1 fruit fly cellular context compared by ENCODE assay signal in the genomic region with DNA sequence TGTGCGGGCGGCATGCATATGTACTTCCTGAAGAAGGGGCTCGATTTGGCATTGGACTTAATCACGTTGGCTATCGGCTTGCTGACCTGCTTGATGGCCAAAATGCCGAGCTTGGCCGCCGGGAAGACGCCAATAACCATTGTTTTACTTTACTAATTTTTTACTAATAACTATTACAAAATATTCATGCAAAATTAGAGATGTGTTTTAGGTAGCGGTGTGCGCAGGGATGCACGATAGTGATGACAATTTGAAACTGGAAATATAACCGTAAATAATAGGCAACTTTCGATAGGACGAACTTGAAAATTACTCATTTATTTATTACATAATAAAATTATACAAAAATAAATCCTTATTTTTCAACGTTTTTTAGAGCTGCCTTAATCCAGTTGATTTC.
TF ChIP-seq lines count a peak whose summit lies in the region.

TSS of gene CG13601 (minus strand) at position 206 of the 400 bp plus-strand sequence.

TF ChIP-seq in whole organism, embryonic, 481 proteins besides CTCF, POLR2A, EP300 and RAD21 (continued from another document and continues in another):
- TF ChIP-seq Hsf (GFP tag; optimal IDR thresholded peaks at IDR 0.05; lab: Kevin White, UChicago) = no peak
- TF ChIP-seq CG13894 (tag; optimal IDR thresholded peaks at IDR 0.05; lab: Kevin White, UChicago) = peak; percentile 45
- no peak for TF ChIP-seq Trl (optimal IDR thresholded peaks at IDR 0.05; lab: Kevin White, UChicago)
- no peak for TF ChIP-seq Trl (GFP tag; optimal IDR thresholded peaks at IDR 0.05; lab: Kevin White, UChicago)
- TF ChIP-seq dmrt99B (tag; optimal IDR thresholded peaks at IDR 0.05; lab: Kevin White, UChicago) = no peak
- TF ChIP-seq CG7928 (GFP tag; optimal IDR thresholded peaks at IDR 0.05; lab: Kevin White, UChicago) = peak; percentile 54
- no peak for TF ChIP-seq tin (GFP tag; optimal IDR thresholded peaks at IDR 0.05; lab: Kevin White, UChicago)
- TF ChIP-seq CG18764 (GFP tag; optimal IDR thresholded peaks at IDR 0.05; lab: Kevin White, UChicago) = no peak
- TF ChIP-seq CG9797 (GFP tag; optimal IDR thresholded peaks at IDR 0.05; lab: Kevin White, UChicago) = no peak
- no peak for TF ChIP-seq CG43689 (GFP tag; IDR thresholded peaks at IDR 0.05; lab: Robert Waterston, UW)
- TF ChIP-seq CG10462 (GFP tag; optimal IDR thresholded peaks at IDR 0.05; lab: Kevin White, UChicago) = no peak
- TF ChIP-seq CG4360 (GFP tag; IDR thresholded peaks at IDR 0.05; lab: Robert Waterston, UW) = no peak
- 0 out of 3 replicates have a peak, but pooled peaks have one; percentile 22 for TF ChIP-seq Dbx (GFP tag; IDR thresholded peaks at IDR 0.05; lab: Robert Waterston, UW)
- peak; percentile 13 for TF ChIP-seq CG4820 (GFP tag; optimal IDR thresholded peaks at IDR 0.05; lab: Kevin White, UChicago)
- TF ChIP-seq slp2 (GFP tag; optimal IDR thresholded peaks at IDR 0.05; lab: Kevin White, UChicago) = no peak
- no peak for TF ChIP-seq twi (tag; optimal IDR thresholded peaks at IDR 0.05; lab: Kevin White, UChicago)
- no peak for TF ChIP-seq kah (GFP tag; optimal IDR thresholded peaks at IDR 0.05; lab: Kevin White, UChicago)
- no peak for TF ChIP-seq crol (GFP tag; IDR thresholded peaks at IDR 0.05; lab: Robert Waterston, UW)
- no peak for TF ChIP-seq slou (GFP tag; optimal IDR thresholded peaks at IDR 0.05; lab: Kevin White, UChicago)
- no peak for TF ChIP-seq Poxn (GFP tag; IDR thresholded peaks at IDR 0.05; lab: Robert Waterston, UW)
- no peak for TF ChIP-seq Atf3 (GFP tag; optimal IDR thresholded peaks at IDR 0.05; lab: Kevin White, UChicago)
- peak; percentile 83 for TF ChIP-seq bbx (GFP tag; IDR thresholded peaks at IDR 0.05; lab: Robert Waterston, UW; ENCODE audit: partially characterized antibody)
- peak; percentile 49; the same call in 1 of the 3 replicates for TF ChIP-seq CG34422 (GFP tag; IDR thresholded peaks at IDR 0.05; lab: Robert Waterston, UW)
- no peak for TF ChIP-seq CG6254 (GFP tag; optimal IDR thresholded peaks at IDR 0.05; lab: Kevin White, UChicago)
- TF ChIP-seq sqz (GFP tag; optimal IDR thresholded peaks at IDR 0.05; lab: Kevin White, UChicago) = peak; percentile 43
- no peak for TF ChIP-seq CG10321 (GFP tag; IDR thresholded peaks at IDR 0.05; lab: Robert Waterston, UW)
- TF ChIP-seq pfk (GFP tag; optimal IDR thresholded peaks at IDR 0.05; lab: Kevin White, UChicago) = no peak
- peak; percentile 22 for TF ChIP-seq bigmax (GFP tag; optimal IDR thresholded peaks at IDR 0.05; lab: Kevin White, UChicago)
- TF ChIP-seq CG15011 (GFP tag; optimal IDR thresholded peaks at IDR 0.05; lab: Kevin White, UChicago) = no peak
- no peak for TF ChIP-seq tna (GFP tag; IDR thresholded peaks at IDR 0.05; lab: Robert Waterston, UW; ENCODE audit: partially characterized antibody)
- TF ChIP-seq CG2129 (GFP tag; IDR thresholded peaks at IDR 0.05; lab: Robert Waterston, UW; ENCODE audit: partially characterized antibody) = peak; percentile 32; the same call in 1 of the 2 replicates
- peak; percentile 9 for TF ChIP-seq ind (GFP tag; optimal IDR thresholded peaks at IDR 0.05; lab: Kevin White, UChicago)
- no peak for TF ChIP-seq CG10654 (GFP tag; optimal IDR thresholded peaks at IDR 0.05; lab: Kevin White, UChicago)
- TF ChIP-seq Meics (GFP tag; optimal IDR thresholded peaks at IDR 0.05; lab: Kevin White, UChicago) = peak; percentile 11
- TF ChIP-seq CG17612 (GFP tag; IDR thresholded peaks at IDR 0.05; lab: Robert Waterston, UW) = no peak
- no peak for TF ChIP-seq kay (GFP tag; optimal IDR thresholded peaks at IDR 0.05; lab: Kevin White, UChicago)
- TF ChIP-seq Lhr (GFP tag; optimal IDR thresholded peaks at IDR 0.05; lab: Kevin White, UChicago) = no peak
- TF ChIP-seq CG15479 (GFP tag; optimal IDR thresholded peaks at IDR 0.05; lab: Kevin White, UChicago) = no peak
- TF ChIP-seq CG31388 (GFP tag; optimal IDR thresholded peaks at IDR 0.05; lab: Kevin White, UChicago) = no peak
- TF ChIP-seq Chrac-16 (GFP tag; optimal IDR thresholded peaks at IDR 0.05; lab: Kevin White, UChicago) = peak; percentile 39
- TF ChIP-seq nau (GFP tag; optimal IDR thresholded peaks at IDR 0.05; lab: Kevin White, UChicago) = no peak
- TF ChIP-seq CG9609 (GFP tag; optimal IDR thresholded peaks at IDR 0.05; lab: Kevin White, UChicago) = no peak
- no peak for TF ChIP-seq eve (GFP tag; optimal IDR thresholded peaks at IDR 0.05; lab: Kevin White, UChicago)
- no peak for TF ChIP-seq crc (GFP tag; optimal IDR thresholded peaks at IDR 0.05; lab: Kevin White, UChicago)
- TF ChIP-seq z (GFP tag; IDR thresholded peaks at IDR 0.05; lab: Robert Waterston, UW) = no peak
- TF ChIP-seq MBD-R2 (GFP tag; IDR thresholded peaks at IDR 0.05; lab: Robert Waterston, UW) = peak; percentile 80
- no peak for TF ChIP-seq D19B (GFP tag; optimal IDR thresholded peaks at IDR 0.05; lab: Kevin White, UChicago)
- no peak for TF ChIP-seq org-1 (GFP tag; optimal IDR thresholded peaks at IDR 0.05; lab: Kevin White, UChicago)
- TF ChIP-seq psq (GFP tag; optimal IDR thresholded peaks at IDR 0.05; lab: Kevin White, UChicago) = no peak
- 0 out of 2 replicates have a peak, but pooled peaks have one; percentile 11 for TF ChIP-seq CG31441 (GFP tag; IDR thresholded peaks at IDR 0.05; lab: Robert Waterston, UW)
- TF ChIP-seq pros (GFP tag; optimal IDR thresholded peaks at IDR 0.05; lab: Kevin White, UChicago) = no peak
- no peak for TF ChIP-seq wdn (GFP tag; IDR thresholded peaks at IDR 0.05; lab: Robert Waterston, UW)
- TF ChIP-seq sc (optimal IDR thresholded peaks at IDR 0.05; lab: Kevin White, UChicago) = no peak
- no peak for TF ChIP-seq sc (GFP tag; optimal IDR thresholded peaks at IDR 0.05; lab: Kevin White, UChicago)
- no peak for TF ChIP-seq CG5180 (GFP tag; optimal IDR thresholded peaks at IDR 0.05; lab: Kevin White, UChicago)
- no peak for TF ChIP-seq CG8089 (GFP tag; optimal IDR thresholded peaks at IDR 0.05; lab: Kevin White, UChicago)
- no peak for TF ChIP-seq Neu2 (GFP tag; optimal IDR thresholded peaks at IDR 0.05; lab: Kevin White, UChicago; ENCODE audit: borderline replicate concordance)
- TF ChIP-seq grn (GFP tag; optimal IDR thresholded peaks at IDR 0.05; lab: Kevin White, UChicago) = no peak
- TF ChIP-seq CG42726 (GFP tag; IDR thresholded peaks at IDR 0.05; lab: Robert Waterston, UW; ENCODE audit: partially characterized antibody) = peak; percentile 46; the same call in 1 of the 2 replicates
- no peak for TF ChIP-seq gt (GFP tag; IDR thresholded peaks at IDR 0.05; lab: Robert Waterston, UW)
- TF ChIP-seq CG9437 (GFP tag; optimal IDR thresholded peaks at IDR 0.05; lab: Kevin White, UChicago) = no peak
- no peak for TF ChIP-seq Optix (GFP tag; IDR thresholded peaks at IDR 0.05; lab: Robert Waterston, UW)
- TF ChIP-seq CG10147 (GFP tag; optimal IDR thresholded peaks at IDR 0.05; lab: Kevin White, UChicago) = no peak
- no peak for TF ChIP-seq CG32767 (GFP tag; IDR thresholded peaks at IDR 0.05; lab: Robert Waterston, UW)
- TF ChIP-seq ftz-f1 (GFP tag; optimal IDR thresholded peaks at IDR 0.05; lab: Kevin White, UChicago) = no peak
- TF ChIP-seq NFAT (GFP tag; IDR thresholded peaks at IDR 0.05; lab: Robert Waterston, UW) = peak; percentile 56; the same call in 1 of the 2 replicates
- no peak for TF ChIP-seq E2f1 (GFP tag; IDR thresholded peaks at IDR 0.05; lab: Robert Waterston, UW)
- no peak for TF ChIP-seq corto (GFP tag; optimal IDR thresholded peaks at IDR 0.05; lab: Kevin White, UChicago)
- TF ChIP-seq nmo (GFP tag; optimal IDR thresholded peaks at IDR 0.05; lab: Kevin White, UChicago) = peak; percentile 33
- TF ChIP-seq CG11560 (tag; IDR thresholded peaks at IDR 0.05; lab: Robert Waterston, UW) = no peak
- TF ChIP-seq CG10565 (GFP tag; optimal IDR thresholded peaks at IDR 0.05; lab: Kevin White, UChicago) = no peak
- no peak for TF ChIP-seq CG12744 (GFP tag; optimal IDR thresholded peaks at IDR 0.05; lab: Kevin White, UChicago)
- no peak for TF ChIP-seq eyg (GFP tag; optimal IDR thresholded peaks at IDR 0.05; lab: Kevin White, UChicago)
- TF ChIP-seq Max (GFP tag; optimal IDR thresholded peaks at IDR 0.05; lab: Kevin White, UChicago) = peak; percentile 31
- TF ChIP-seq CG12236 (GFP tag; optimal IDR thresholded peaks at IDR 0.05; lab: Kevin White, UChicago) = no peak
- peak in 1 of 2 experiments; percentile 82 for TF ChIP-seq Pdp1 (GFP tag; optimal IDR thresholded peaks at IDR 0.05; lab: Kevin White, UChicago)
- no peak for TF ChIP-seq Bdp1 (GFP tag; optimal IDR thresholded peaks at IDR 0.05; lab: Kevin White, UChicago)
- peak; percentile 67; the same call in 2 of the 3 replicates for TF ChIP-seq CG6791 (GFP tag; IDR thresholded peaks at IDR 0.05; lab: Robert Waterston, UW; ENCODE audit: partially characterized antibody)
- no peak for TF ChIP-seq CG2199 (GFP tag; IDR thresholded peaks at IDR 0.05; lab: Robert Waterston, UW)
- TF ChIP-seq Elba2 (GFP tag; optimal IDR thresholded peaks at IDR 0.05; lab: Kevin White, UChicago) = no peak
- TF ChIP-seq CG4424 (GFP tag; optimal IDR thresholded peaks at IDR 0.05; lab: Kevin White, UChicago) = no peak
- TF ChIP-seq Tbp (GFP tag; optimal IDR thresholded peaks at IDR 0.05; lab: Kevin White, UChicago) = no peak
- TF ChIP-seq CG3847 (GFP tag; IDR thresholded peaks at IDR 0.05; lab: Robert Waterston, UW) = peak; percentile 23; the same call in 1 of the 2 replicates
- no peak for TF ChIP-seq Dfd (GFP tag; optimal IDR thresholded peaks at IDR 0.05; lab: Kevin White, UChicago)
- peak; percentile 52 for TF ChIP-seq CG4617 (GFP tag; optimal IDR thresholded peaks at IDR 0.05; lab: Kevin White, UChicago; ENCODE audit: borderline replicate concordance)
- 0 out of 2 replicates have a peak, but pooled peaks have one; percentile 37 for TF ChIP-seq al (GFP tag; IDR thresholded peaks at IDR 0.05; lab: Robert Waterston, UW)
- TF ChIP-seq CG1233 (GFP tag; optimal IDR thresholded peaks at IDR 0.05; lab: Kevin White, UChicago) = no peak
- TF ChIP-seq fd102C (GFP tag; optimal IDR thresholded peaks at IDR 0.05; lab: Kevin White, UChicago) = no peak
- peak; percentile 35; the same call in 2 of the 3 replicates for TF ChIP-seq dysf (GFP tag; IDR thresholded peaks at IDR 0.05; lab: Robert Waterston, UW)
- TF ChIP-seq CG1603 (tag; optimal IDR thresholded peaks at IDR 0.05; lab: Kevin White, UChicago) = peak; percentile 59
- TF ChIP-seq Hr39 (optimal IDR thresholded peaks at IDR 0.05; lab: Kevin White, UChicago) = no peak
- TF ChIP-seq en (GFP tag; optimal IDR thresholded peaks at IDR 0.05; lab: Kevin White, UChicago) = no peak
- TF ChIP-seq disco-r (GFP tag; optimal IDR thresholded peaks at IDR 0.05; lab: Kevin White, UChicago) = no peak
- no peak for TF ChIP-seq gro (GFP tag; optimal IDR thresholded peaks at IDR 0.05; lab: Kevin White, UChicago)
- no peak for TF ChIP-seq toy (GFP tag; IDR thresholded peaks at IDR 0.05; lab: Robert Waterston, UW)
- 0 out of 3 replicates have a peak, but pooled peaks have one; percentile 53 for TF ChIP-seq CG7963 (GFP tag; IDR thresholded peaks at IDR 0.05; lab: Robert Waterston, UW; ENCODE audit: partially characterized antibody)
- TF ChIP-seq row (GFP tag; IDR thresholded peaks at IDR 0.05; lab: Robert Waterston, UW) = peak; percentile 84
- TF ChIP-seq croc (GFP tag; conservative IDR thresholded peaks at IDR 0.05; lab: Robert Waterston, UW) = no peak
- TF ChIP-seq Hey (tag; optimal IDR thresholded peaks at IDR 0.05; lab: Kevin White, UChicago) = peak; percentile 24
- peak; percentile 53 for TF ChIP-seq Xbp1 (GFP tag; optimal IDR thresholded peaks at IDR 0.05; lab: Kevin White, UChicago)
- TF ChIP-seq CG8924 (tag; optimal IDR thresholded peaks at IDR 0.05; lab: Kevin White, UChicago) = peak; percentile 53
- TF ChIP-seq Hr51 (GFP tag; optimal IDR thresholded peaks at IDR 0.05; lab: Kevin White, UChicago) = no peak
- TF ChIP-seq lola (GFP tag; optimal IDR thresholded peaks at IDR 0.05; lab: Kevin White, UChicago) = peak in 1 of 3 experiments; percentile 6
- TF ChIP-seq Nf-YB (GFP tag; optimal IDR thresholded peaks at IDR 0.05; lab: Kevin White, UChicago) = no peak
- no peak for TF ChIP-seq ac (GFP tag; optimal IDR thresholded peaks at IDR 0.05; lab: Kevin White, UChicago)
- TF ChIP-seq gcm2 (GFP tag; optimal IDR thresholded peaks at IDR 0.05; lab: Kevin White, UChicago) = no peak
- TF ChIP-seq CG11085 (GFP tag; IDR thresholded peaks at IDR 0.05; lab: Robert Waterston, UW) = no peak
- peak in 1 of 2 experiments; percentile 35 for TF ChIP-seq dpn (GFP tag; optimal IDR thresholded peaks at IDR 0.05; lab: Kevin White, UChicago)
- peak; percentile 64; the same call in 2 of the 3 replicates for TF ChIP-seq CG11456 (GFP tag; IDR thresholded peaks at IDR 0.05; lab: Robert Waterston, UW)
- TF ChIP-seq CG18262 (tag; optimal IDR thresholded peaks at IDR 0.05; lab: Kevin White, UChicago) = peak; percentile 26
- peak; percentile 25 for TF ChIP-seq CG12155 (GFP tag; optimal IDR thresholded peaks at IDR 0.05; lab: Kevin White, UChicago)
- no peak for TF ChIP-seq Fer3 (tag; optimal IDR thresholded peaks at IDR 0.05; lab: Kevin White, UChicago)
- no peak for TF ChIP-seq HLH54F (GFP tag; optimal IDR thresholded peaks at IDR 0.05; lab: Kevin White, UChicago)
- TF ChIP-seq zfh1 (GFP tag; IDR thresholded peaks at IDR 0.05; lab: Robert Waterston, UW) = no peak
- peak; percentile 21 for TF ChIP-seq CG1647 (GFP tag; optimal IDR thresholded peaks at IDR 0.05; lab: Kevin White, UChicago)
- TF ChIP-seq CG14050 (GFP tag; IDR thresholded peaks at IDR 0.05; lab: Robert Waterston, UW) = no peak
- no peak for TF ChIP-seq p53 (GFP tag; optimal IDR thresholded peaks at IDR 0.05; lab: Kevin White, UChicago)
- TF ChIP-seq CG17385 (GFP tag; optimal IDR thresholded peaks at IDR 0.05; lab: Kevin White, UChicago) = no peak
- no peak for TF ChIP-seq Mad (GFP tag; optimal IDR thresholded peaks at IDR 0.05; lab: Kevin White, UChicago)
- TF ChIP-seq mirr (GFP tag; optimal IDR thresholded peaks at IDR 0.05; lab: Kevin White, UChicago) = no peak
- no peak for TF ChIP-seq danr (GFP tag; IDR thresholded peaks at IDR 0.05; lab: Robert Waterston, UW)
- peak; percentile 87 for TF ChIP-seq Myb (GFP tag; optimal IDR thresholded peaks at IDR 0.05; lab: Kevin White, UChicago)
- TF ChIP-seq CG14667 (GFP tag; IDR thresholded peaks at IDR 0.05; lab: Robert Waterston, UW) = no peak
- TF ChIP-seq cwo (GFP tag; optimal IDR thresholded peaks at IDR 0.05; lab: Kevin White, UChicago) = no peak
- TF ChIP-seq CG2712 (tag; optimal IDR thresholded peaks at IDR 0.05; lab: Kevin White, UChicago) = peak; percentile 27
- no peak for TF ChIP-seq prd (optimal IDR thresholded peaks at IDR 0.05; lab: Kevin White, UChicago)
- TF ChIP-seq prd (GFP tag; IDR thresholded peaks at IDR 0.05; lab: Robert Waterston, UW) = peak; percentile 31; the same call in 1 of the 3 replicates
- TF ChIP-seq ken (GFP tag; IDR thresholded peaks at IDR 0.05; lab: Robert Waterston, UW) = no peak
- TF ChIP-seq Kr (GFP tag; optimal IDR thresholded peaks at IDR 0.05; lab: Kevin White, UChicago) = no peak
